Worm (Caenorhabditis elegans): ENCODE measurements around the gene K02E11.7.

DNA sequence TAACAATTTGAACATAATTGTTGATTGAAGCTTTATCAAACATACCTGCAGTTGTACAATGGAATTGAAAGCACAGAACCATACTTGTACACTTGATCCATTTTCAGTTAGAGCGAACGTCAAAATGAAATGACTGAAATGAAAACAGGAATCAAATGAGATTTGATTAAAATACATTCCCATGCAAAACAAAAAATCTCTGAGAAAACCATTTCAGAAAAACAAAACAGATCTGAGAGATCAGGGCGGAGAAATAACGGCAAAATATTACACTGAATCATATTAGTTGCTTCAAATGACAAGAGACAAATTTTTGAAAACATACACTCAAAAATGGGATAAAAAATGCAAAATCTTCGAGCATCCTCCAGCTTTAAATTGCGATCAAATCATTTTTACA is 25.7 kb upstream of the K02E11.7 start, which contains the start of gene srt-33:
- TF ChIP-seq ama-1 (optimal IDR thresholded peaks at IDR 0.05) (no peak), aly-2 (tag; optimal IDR thresholded peaks at IDR 0.05) (no peak), nhr-21 (tag; optimal IDR thresholded peaks at IDR 0.05) (no peak), snpc-4 (tag; optimal IDR thresholded peaks at IDR 0.05) (no peak), nhr-25 (tag; optimal IDR thresholded peaks at IDR 0.05) (no peak), skn-1 (tag; optimal IDR thresholded peaks at IDR 0.05) (no peak)

Measured in whole organism, L2 larva.